Worm (Caenorhabditis elegans) whole organism, L1 larva: ENCODE results near the gene W02B12.1.
A peak's percentile ranks its signal among the peaks of the same experiment; 100 is the strongest.

ENCODE experiments used
- C16A3.4 ChIP-seq: fragments of 150-350 bp; optimal IDR thresholded peaks from 2 replicates; lab custom pipeline; 2014; ENCODE audit warnings: missing biosample characterization, missing genetic modification characterization
- Y116A8C.19 ChIP-seq: sonication (generic microtip); optimal IDR thresholded peaks from 2 replicates; lab custom pipeline; 2016; ENCODE audit warnings: missing compliant biosample characterization, missing genetic modification characterization, borderline replicate concordance
- aha-1 ChIP-seq: fragments of 150-350 bp; optimal IDR thresholded peaks from 2 replicates; lab custom pipeline; 2014; ENCODE audit warnings: missing biosample characterization, missing genetic modification characterization
- ama-1 ChIP-seq: fragments of 150-350 bp; optimal IDR thresholded peaks from 2 replicates; lab custom pipeline; 2014
- ceh-63 ChIP-seq: fragments of 200-800 bp; sonication (Bioruptor generic); optimal IDR thresholded peaks from 2 replicates; lab custom pipeline; 2018; ENCODE audit warnings: mild to moderate bottlenecking, missing genetic modification characterization, missing compliant biosample characterization
- ceh-8 ChIP-seq: fragments of 200-800 bp; sonication (Bioruptor generic); optimal IDR thresholded peaks from 2 replicates; lab custom pipeline; 2018; ENCODE audit warnings: mild to moderate bottlenecking, missing genetic modification characterization, moderate library complexity, missing compliant biosample characterization
- ceh-90 ChIP-seq: sonication (generic microtip); optimal IDR thresholded peaks from 2 replicates; lab custom pipeline; 2016; ENCODE audit warnings: missing genetic modification characterization, missing compliant biosample characterization
- dsc-1 ChIP-seq: sonication (generic microtip); optimal IDR thresholded peaks from 2 replicates; lab custom pipeline; 2016; ENCODE audit warnings: mild to moderate bottlenecking, missing genetic modification characterization, missing compliant biosample characterization
- egl-13 ChIP-seq: sonication (generic microtip); optimal IDR thresholded peaks from 2 replicates; lab custom pipeline; 2016; ENCODE audit warnings: missing genotype, missing genetic modification reagents, missing genetic modification characterization, missing compliant biosample characterization
- egl-27 ChIP-seq, 2 experiments: fragments of 150-350 bp in 1 of 2; sonication (generic microtip); optimal IDR thresholded peaks; 3 replicates each; lab custom pipeline; 2017 to 2018; ENCODE audit warnings: missing biosample characterization in 2 of 2, missing genetic modification characterization in 2 of 2, missing genetic modification reagents in 2 of 2
- elt-3 ChIP-seq, 6 experiments: fragments of 150-350 bp in 1 of 6; sonication (generic microtip); optimal IDR thresholded peaks; 2 replicates each; lab custom pipeline; 2017 to 2018; ENCODE audit warnings: missing biosample characterization in 6 of 6, missing genetic modification characterization in 6 of 6, inconsistent platforms in 1 of 6
- ets-5 ChIP-seq: fragments of 200-800 bp; sonication (Bioruptor generic); IDR thresholded peaks from 2 replicates; pipeline ENCODE4 v1.3.6; 2022; ENCODE audit warnings: missing genetic modification characterization, missing compliant biosample characterization
- fos-1 ChIP-seq: fragments of 150-350 bp; optimal IDR thresholded peaks from 2 replicates; lab custom pipeline; 2014; ENCODE audit warnings: missing biosample characterization, missing genetic modification characterization
- grh-1 ChIP-seq: fragments of 200-800 bp; sonication (Bioruptor generic); IDR thresholded peaks from 2 replicates; pipeline ENCODE4 v1.3.6; 2022; ENCODE audit warnings: missing genetic modification reagents, missing genetic modification characterization, missing compliant biosample characterization
- hlh-17 ChIP-seq: fragments of 200-800 bp; sonication (Bioruptor generic); optimal IDR thresholded peaks from 2 replicates; lab custom pipeline; 2018; ENCODE audit warnings: missing genetic modification characterization, mild to moderate bottlenecking, missing compliant biosample characterization, moderate library complexity, borderline replicate concordance
- hpl-2 ChIP-seq: fragments of 150-350 bp; optimal IDR thresholded peaks from 2 replicates; lab custom pipeline; 2014; ENCODE audit warnings: missing biosample characterization, missing genetic modification reagents, missing genetic modification characterization
- irx-1 ChIP-seq: sonication (generic microtip); optimal IDR thresholded peaks from 2 replicates; lab custom pipeline; 2016; ENCODE audit warnings: missing genetic modification characterization, missing compliant biosample characterization
- lin-14 ChIP-seq: fragments of 200-800 bp; sonication (Bioruptor generic); optimal IDR thresholded peaks from 2 replicates; lab custom pipeline; 2018; ENCODE audit warnings: mild to moderate bottlenecking, missing genetic modification characterization, moderate library complexity, missing compliant biosample characterization
- lin-15B ChIP-seq: fragments of 150-350 bp; sonication (generic microtip); optimal IDR thresholded peaks from 3 replicates; lab custom pipeline; 2014; ENCODE audit warnings: missing biosample characterization, missing genetic modification characterization
- lin-35 ChIP-seq, 2 experiments: fragments of 150-350 bp; optimal IDR thresholded peaks; 2 replicates each; lab custom pipeline; 2014; ENCODE audit warnings: missing biosample characterization in 2 of 2, missing genetic modification characterization in 2 of 2, missing genetic modification reagents in 2 of 2
- lin-39 ChIP-seq: fragments of 150-350 bp; optimal IDR thresholded peaks from 2 replicates; lab custom pipeline; 2014; ENCODE audit warnings: missing biosample characterization, missing genetic modification reagents, missing genetic modification characterization
- lir-3 ChIP-seq: sonication (generic microtip); optimal IDR thresholded peaks from 2 replicates; lab custom pipeline; 2016; ENCODE audit warnings: mild to moderate bottlenecking, missing genetic modification characterization, moderate library complexity, missing compliant biosample characterization; ENCODE audit not compliant: poor library complexity
- mdl-1 ChIP-seq, 2 experiments: fragments of 150-350 bp; optimal IDR thresholded peaks; 2 replicates each; lab custom pipeline; 2014 to 2017; ENCODE audit warnings: missing biosample characterization in 2 of 2, missing genetic modification characterization in 2 of 2, inconsistent platforms in 1 of 2
- mep-1 ChIP-seq: fragments of 150-350 bp; optimal IDR thresholded peaks from 2 replicates; lab custom pipeline; 2014; ENCODE audit warnings: missing biosample characterization, missing genetic modification characterization
- nhr-20 ChIP-seq: sonication (generic microtip); optimal IDR thresholded peaks from 2 replicates; lab custom pipeline; 2016; ENCODE audit warnings: mild to moderate bottlenecking, missing genetic modification characterization, missing compliant biosample characterization
- nhr-28 ChIP-seq: fragments of 150-350 bp; optimal IDR thresholded peaks from 2 replicates; lab custom pipeline; 2014; ENCODE audit warnings: missing biosample characterization, missing genetic modification characterization
- nhr-47 ChIP-seq: sonication (generic microtip); optimal IDR thresholded peaks from 2 replicates; lab custom pipeline; 2016; ENCODE audit warnings: mild to moderate bottlenecking, missing genetic modification characterization, moderate library complexity, missing compliant biosample characterization
- nhr-71 ChIP-seq: sonication (generic microtip); optimal IDR thresholded peaks from 2 replicates; lab custom pipeline; 2016; ENCODE audit warnings: mild to moderate bottlenecking, missing genetic modification characterization, moderate library complexity, missing compliant biosample characterization
- nhr-76 ChIP-seq: sonication (generic microtip); optimal IDR thresholded peaks from 2 replicates; lab custom pipeline; 2017; ENCODE audit warnings: missing biosample characterization, missing genetic modification characterization
- nhr-77 ChIP-seq: fragments of 150-350 bp; optimal IDR thresholded peaks from 2 replicates; lab custom pipeline; 2014; ENCODE audit warnings: missing biosample characterization, missing genetic modification characterization
- nhr-90 ChIP-seq: sonication (generic microtip); optimal IDR thresholded peaks from 2 replicates; lab custom pipeline; 2016; ENCODE audit warnings: mild to moderate bottlenecking, missing genetic modification characterization, missing compliant biosample characterization; ENCODE audit not compliant: poor library complexity
- pax-3 ChIP-seq: fragments of 200-800 bp; sonication (Bioruptor generic); optimal IDR thresholded peaks from 2 replicates; lab custom pipeline; 2018; ENCODE audit warnings: mild to moderate bottlenecking, missing genetic modification characterization, moderate library complexity, missing compliant biosample characterization
- pqm-1 ChIP-seq: sonication (generic microtip); optimal IDR thresholded peaks from 3 replicates; lab custom pipeline; 2017; ENCODE audit warnings: missing biosample characterization, missing genetic modification characterization
- rnt-1 ChIP-seq: sonication (generic microtip); optimal IDR thresholded peaks from 2 replicates; lab custom pipeline; 2016; ENCODE audit warnings: mild to moderate bottlenecking, missing genetic modification characterization, moderate library complexity, missing compliant biosample characterization
- sup-37 ChIP-seq: fragments of 200-800 bp; sonication (Bioruptor generic); optimal IDR thresholded peaks from 2 replicates; lab custom pipeline; 2018; ENCODE audit warnings: mild to moderate bottlenecking, missing genetic modification characterization, missing compliant biosample characterization
- swsn-7 ChIP-seq: sonication (generic microtip); optimal IDR thresholded peaks from 2 replicates; lab custom pipeline; 2016; ENCODE audit warnings: missing genetic modification characterization, missing compliant biosample characterization
- tbx-2 ChIP-seq: sonication (generic microtip); optimal IDR thresholded peaks from 2 replicates; lab custom pipeline; 2016; ENCODE audit warnings: missing genetic modification characterization, missing compliant biosample characterization
- unc-130 ChIP-seq: fragments of 150-350 bp; optimal IDR thresholded peaks from 2 replicates; lab custom pipeline; 2017; ENCODE audit warnings: missing biosample characterization, missing genetic modification characterization, inconsistent platforms
- unc-30 ChIP-seq: sonication (generic microtip); optimal IDR thresholded peaks from 2 replicates; lab custom pipeline; 2017; ENCODE audit warnings: missing biosample characterization, missing genetic modification characterization
- unc-86 ChIP-seq: sonication (generic microtip); optimal IDR thresholded peaks from 2 replicates; lab custom pipeline; 2016; ENCODE audit warnings: missing genetic modification characterization, missing compliant biosample characterization
- xbp-1 ChIP-seq: sonication (generic microtip); optimal IDR thresholded peaks from 2 replicates; lab custom pipeline; 2016; ENCODE audit warnings: missing genetic modification characterization, missing compliant biosample characterization
- zip-4 ChIP-seq: fragments of 200-800 bp; sonication (Bioruptor generic); optimal IDR thresholded peaks from 2 replicates; lab custom pipeline; 2018; ENCODE audit warnings: mild to moderate bottlenecking, missing genetic modification characterization, moderate library complexity, missing compliant biosample characterization
- ztf-11 ChIP-seq, 2 experiments: sonication (generic microtip); optimal IDR thresholded peaks; 2 replicates each; lab custom pipeline; 2016 to 2017; ENCODE audit warnings: missing genetic modification characterization in 2 of 2, missing biosample characterization in 1 of 2, missing compliant biosample characterization in 1 of 2
- ztf-4 ChIP-seq: fragments of 150-350 bp; optimal IDR thresholded peaks from 2 replicates; lab custom pipeline; 2014; ENCODE audit warnings: missing biosample characterization, missing genetic modification characterization

The W02B12.1 gene

DNA sequence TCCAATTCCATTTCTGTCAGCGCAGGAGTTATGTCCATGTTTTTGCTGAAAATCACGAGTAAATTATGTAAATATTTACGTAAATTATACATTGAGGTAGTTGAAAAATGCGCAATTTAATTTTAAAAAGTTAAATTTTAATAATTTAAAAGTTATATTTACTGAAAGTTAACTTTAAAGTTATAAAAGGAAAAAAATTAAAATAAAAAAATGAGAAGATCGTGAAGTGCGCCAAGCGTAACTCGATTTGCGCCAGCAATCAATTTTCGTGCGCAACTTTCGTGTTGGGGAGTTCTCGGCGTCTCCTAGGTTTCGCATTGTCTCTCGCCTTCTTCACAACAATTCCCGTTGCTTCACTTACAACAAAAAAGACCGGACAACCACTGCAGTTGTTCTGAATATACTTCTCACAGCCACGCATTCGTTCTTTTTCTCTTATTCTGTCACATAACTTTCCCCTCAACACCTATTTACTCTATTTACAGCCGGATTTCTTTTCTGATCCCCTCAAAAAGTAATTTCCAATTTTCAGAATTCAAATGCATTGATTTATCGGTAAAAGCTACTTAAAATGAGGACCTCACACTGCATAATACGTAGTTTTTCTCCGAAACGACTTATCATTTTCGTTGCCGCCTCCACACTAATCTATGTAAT is 24.8 kb downstream of the W02B12.1 start, which contains the start of the genes metl-1 and W02B12.11 (continued):
- TF ChIP-seq nhr-76, result no peak
- peak; percentile 70 for TF ChIP-seq ceh-8 (GFP tag; lab: Kevin White, UChicago)
- TF ChIP-seq mep-1 (tag; lab: Kevin White, UChicago), result peak; percentile 96
- peak in 1 of 2 experiments; percentile 55 for TF ChIP-seq ztf-11 (tag; optimal IDR thresholded peaks at IDR 0.05; lab: Kevin White, UChicago)

DNA sequence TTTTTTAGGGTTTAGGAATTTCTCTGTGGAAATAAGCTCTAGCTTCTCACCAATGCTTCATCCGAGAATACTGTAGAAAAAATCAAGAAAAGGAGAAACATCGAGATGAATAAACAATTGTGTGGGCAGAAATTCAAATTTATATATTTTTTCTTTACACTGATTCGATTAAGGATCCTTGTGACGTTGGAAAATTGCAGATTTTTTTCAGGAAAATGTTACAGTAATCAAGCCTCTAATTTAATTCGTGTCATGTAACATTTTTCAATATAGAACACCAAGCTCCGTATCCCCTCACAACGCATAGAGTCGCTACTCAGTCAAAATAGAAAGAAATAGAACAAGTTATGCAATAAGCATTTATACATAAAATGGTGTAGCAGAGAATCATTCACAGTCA is 27.6 kb downstream of the W02B12.1 start, which contains the start of gene W02B12.16:
Gene W02B12.16, minus strand, starts transcription at position 101 of the 400 bp plus-strand sequence.
- TF ChIP-seq nhr-20 (tag; lab: Kevin White, UChicago) (no peak), ceh-63 (GFP tag; lab: Kevin White, UChicago) (no peak), ama-1 (lab: Kevin White, UChicago) (no peak), egl-27 (tag; optimal IDR thresholded peaks at IDR 0.05; lab: Kevin White, UChicago) (no peak), ets-5 (GFP tag; lab: Robert Waterston, UW) (no peak), hpl-2 (GFP tag; lab: Kevin White, UChicago) (no peak), sup-37 (GFP tag; lab: Kevin White, UChicago) (no peak), egl-13 (no peak), aha-1 (tag; lab: Kevin White, UChicago) (no peak), ztf-11 (tag; optimal IDR thresholded peaks at IDR 0.05; lab: Kevin White, UChicago) (no peak), nhr-71 (tag; lab: Kevin White, UChicago) (no peak), C16A3.4 (tag; lab: Kevin White, UChicago) (no peak), lin-39 (tag; lab: Kevin White, UChicago) (no peak), elt-3 (tag; optimal IDR thresholded peaks at IDR 0.05; lab: Kevin White, UChicago) (no peak), ceh-90 (tag; lab: Kevin White, UChicago) (no peak)

DNA sequence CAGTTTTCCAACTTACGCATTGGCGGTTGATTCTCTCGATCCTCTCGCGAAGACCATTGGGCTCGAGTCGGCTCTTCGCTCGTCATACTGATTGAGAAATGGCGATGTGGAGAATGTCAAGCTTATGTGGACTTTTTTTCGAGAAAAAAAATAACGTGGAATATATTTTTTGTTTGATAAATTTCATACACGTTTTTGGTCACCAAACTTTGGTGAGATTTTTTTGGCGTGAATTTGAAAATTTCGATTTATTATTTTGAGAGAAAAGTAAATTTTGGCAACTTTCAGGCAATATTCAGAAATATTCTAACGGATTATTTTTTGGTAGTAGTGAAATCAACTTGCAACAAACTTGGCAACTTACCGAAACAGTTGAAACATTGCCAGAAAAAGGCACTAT is 30.3 kb downstream of the W02B12.1 start, which contains the start of gene W02B12.12:
Gene W02B12.12, minus strand, starts transcription at position 101 of the 400 bp plus-strand sequence.
- TF ChIP-seq xbp-1 (tag; lab: Kevin White, UChicago) (no peak), Y116A8C.19 (no peak)

- TF ChIP-seq ztf-4 (tag; lab: Kevin White, UChicago) (peak; percentile 14), dsc-1 (tag; lab: Kevin White, UChicago) (peak; percentile 62), ztf-11 (tag; optimal IDR thresholded peaks at IDR 0.05; lab: Kevin White, UChicago) (peak in 1 of 2 experiments; percentile 52), unc-130 (peak; percentile 73), grh-1 (GFP tag; lab: Robert Waterston, UW) (peak; percentile 44; the same call in 1 of the 2 replicates), nhr-28 (no peak), egl-13 (peak; percentile 19), pqm-1 (tag; lab: Kevin White, UChicago) (no peak), unc-86 (peak; percentile 16), nhr-47 (tag; lab: Kevin White, UChicago) (peak; percentile 78), lin-14 (GFP tag; lab: Kevin White, UChicago) (no peak), mdl-1 (tag; optimal IDR thresholded peaks at IDR 0.05; lab: Kevin White, UChicago) (peak in 1 of 2 experiments; percentile 85), swsn-7 (tag; lab: Kevin White, UChicago) (peak; percentile 70), tbx-2 (tag; lab: Kevin White, UChicago) (peak; percentile 54), elt-3 (tag; optimal IDR thresholded peaks at IDR 0.05; lab: Kevin White, UChicago) (peak in 2 of 6 experiments; percentile 34 to 51), mep-1 (tag; lab: Kevin White, UChicago) (peak; percentile 85), lin-15B (tag; lab: Kevin White, UChicago) (peak; percentile 37), rnt-1 (tag; lab: Kevin White, UChicago) (peak; percentile 79), zip-4 (GFP tag; lab: Kevin White, UChicago) (peak; percentile 15), fos-1 (tag; lab: Kevin White, UChicago) (peak; percentile 8), nhr-90 (tag; lab: Kevin White, UChicago) (peak; percentile 74), pax-3 (tag; lab: Kevin White, UChicago) (no peak), unc-30 (tag; lab: Kevin White, UChicago) (no peak), hlh-17 (GFP tag; lab: Kevin White, UChicago) (no peak), lir-3 (tag; lab: Kevin White, UChicago) (peak; percentile 82), irx-1 (tag; lab: Kevin White, UChicago) (peak; percentile 1), nhr-77 (peak; percentile 41), xbp-1 (tag; lab: Kevin White, UChicago) (peak; percentile 53), lin-35 (GFP tag; optimal IDR thresholded peaks at IDR 0.05; lab: Kevin White, UChicago) (peak; percentile 69 to 84), C16A3.4 (tag; lab: Kevin White, UChicago) (peak; percentile 83)
These were observed 35.8 kb downstream of the W02B12.1 start for ce11 chrII:11484600-11484999.
